Fruit fly (Drosophila melanogaster) whole organism, pupa: ENCODE measurements around the gene twe.

Experiments used
- CG13204 ChIP-seq: fragments of 200-800 bp; sonication (Bioruptor generic); optimal IDR thresholded peaks from 2 replicates; lab custom pipeline; 2018; ENCODE audit warnings: missing biosample characterization, mild to moderate bottlenecking, missing genetic modification characterization, moderate library complexity
- CG14655 ChIP-seq: fragments of 200-800 bp; sonication (Bioruptor generic); optimal IDR thresholded peaks from 3 replicates; lab custom pipeline; 2017; ENCODE audit warnings: mild to moderate bottlenecking, missing biosample characterization, missing genetic modification reagents, missing genetic modification characterization
- CG15710 ChIP-seq: fragments of 200-800 bp; sonication (Bioruptor generic); optimal IDR thresholded peaks from 2 replicates; lab custom pipeline; 2018; ENCODE audit warnings: missing biosample characterization, mild to moderate bottlenecking, missing genetic modification characterization, moderate library complexity
- CG17806 ChIP-seq: fragments of 200-800 bp; sonication (Bioruptor generic); optimal IDR thresholded peaks from 2 replicates; lab custom pipeline; 2018; ENCODE audit warnings: missing biosample characterization, mild to moderate bottlenecking, missing genetic modification characterization, moderate library complexity
- CG34367 ChIP-seq: fragments of 200-800 bp; sonication (Bioruptor generic); optimal IDR thresholded peaks from 2 replicates; lab custom pipeline; 2018; ENCODE audit warnings: missing biosample characterization, mild to moderate bottlenecking, missing genetic modification characterization
- CG4496 ChIP-seq: fragments of 200-800 bp; sonication (Bioruptor generic); IDR thresholded peaks from 3 replicates; pipeline ENCODE4 v1.3.6; 2022; ENCODE audit warnings: missing biosample characterization, missing genetic modification characterization
- CG8159 ChIP-seq: fragments of 200-800 bp; sonication (Bioruptor generic); optimal IDR thresholded peaks from 3 replicates; lab custom pipeline; 2018; ENCODE audit warnings: missing biosample characterization, mild to moderate bottlenecking, missing genetic modification characterization, moderate library complexity
- EcR ChIP-seq: fragments of 200-800 bp; sonication (Bioruptor generic); optimal IDR thresholded peaks from 3 replicates; lab custom pipeline; 2019; ENCODE audit warnings: missing biosample characterization, missing genetic modification characterization, mild to moderate bottlenecking, moderate library complexity, missing genetic modification reagents
- Ets98B ChIP-seq: fragments of 200-800 bp; sonication (Bioruptor generic); IDR thresholded peaks from 2 replicates; pipeline ENCODE4 v1.3.6; 2022; ENCODE audit warnings: missing biosample characterization, missing genetic modification characterization
- Pif1A ChIP-seq: fragments of 200-800 bp; sonication (Bioruptor generic); optimal IDR thresholded peaks from 3 replicates; lab custom pipeline; 2016; ENCODE audit warnings: missing biosample characterization, missing genetic modification characterization
- Snoo ChIP-seq: fragments of 200-800 bp; sonication (Bioruptor generic); optimal IDR thresholded peaks from 3 replicates; lab custom pipeline; 2017; ENCODE audit warnings: missing biosample characterization, mild to moderate bottlenecking, missing genetic modification characterization, inconsistent platforms
- fd96Ca ChIP-seq: fragments of 200-800 bp; sonication (Bioruptor generic); IDR thresholded peaks from 3 replicates; pipeline ENCODE4 v1.3.6; 2022; ENCODE audit warnings: missing biosample characterization, missing genetic modification characterization
- gl ChIP-seq: fragments of 200-800 bp; sonication (Bioruptor generic); optimal IDR thresholded peaks from 2 replicates; lab custom pipeline; 2018; ENCODE audit warnings: missing biosample characterization, mild to moderate bottlenecking, missing genetic modification characterization

- no peak for TF ChIP-seq Snoo (tag; lab: Kevin White, UChicago)
- TF ChIP-seq CG13204 (GFP tag; lab: Kevin White, UChicago): no peak
- no peak for TF ChIP-seq CG14655 (GFP tag; lab: Kevin White, UChicago)
- no peak for TF ChIP-seq gl
- TF ChIP-seq CG15710 (tag; lab: Kevin White, UChicago): no peak
- TF ChIP-seq CG4496: no peak
- no peak for TF ChIP-seq CG34367
- no peak for TF ChIP-seq Ets98B (GFP tag; lab: Robert Waterston, UW)
- no peak for TF ChIP-seq fd96Ca (GFP tag; lab: Robert Waterston, UW)
- no peak for TF ChIP-seq CG8159
- TF ChIP-seq Pif1A (GFP tag; lab: Kevin White, UChicago): no peak
- no peak for TF ChIP-seq EcR
- no peak for TF ChIP-seq CG17806
Observed at dm6 chr2L:16268869-16269231, 7.2 kb upstream of the twe start.
